Fruit fly (Drosophila melanogaster): Measurements from ENCODE around the gene CG3168.

The CG3168 gene

dm6 chrX:6673637-6674487 lies 65.9 kb downstream of the CG3168 start, which contains the start of the genes CG3198 and Mcm6:
TSS of gene CG3198 (minus strand) at chrX:6673973.
TSS of gene Mcm6 (plus strand) at chrX:6674387.
- TF ChIP-seq CG11617 (GFP tag; optimal IDR thresholded peaks at IDR 0.05) (peak; percentile 33), Clk (GFP tag; optimal IDR thresholded peaks at IDR 0.05) (no peak)
